Worm (Caenorhabditis elegans): ENCODE data around the gene best-15.

DNA sequence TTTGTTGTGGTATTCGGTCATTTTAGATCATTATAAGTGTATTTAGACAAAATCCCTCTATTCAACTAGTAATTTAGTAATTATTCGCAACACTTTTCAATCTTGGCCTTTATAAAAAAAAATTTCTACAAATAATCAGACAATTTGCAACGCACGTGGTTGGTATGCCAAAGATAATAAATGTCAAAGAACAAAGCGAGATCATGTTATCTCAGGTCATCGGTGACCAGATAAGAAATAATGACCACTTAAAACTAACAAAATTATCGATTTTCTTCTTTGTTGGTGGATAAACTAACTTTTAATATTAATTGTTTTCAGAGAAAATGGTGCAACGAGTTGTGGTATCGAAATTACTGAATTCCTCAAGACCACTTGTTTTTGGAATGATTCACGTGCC lies 49.2 kb upstream of the best-15 start, which contains the start of gene F13E9.13:
- no peak for TF ChIP-seq dao-5 (tag; optimal IDR thresholded peaks at IDR 0.05)
- TF ChIP-seq W03F9.2 (tag; optimal IDR thresholded peaks at IDR 0.05), result no peak
